Worm (Caenorhabditis elegans) whole organism, L1 larva: Measurements from ENCODE around the gene C09G1.4.
A peak's percentile ranks its signal among the peaks of the same experiment; 100 is the strongest.

Source experiments
- C34B4.2 ChIP-seq: sonication (generic microtip); optimal IDR thresholded peaks from 2 replicates; lab custom pipeline; 2017; ENCODE audit warnings: mild to moderate bottlenecking, missing genetic modification characterization, missing compliant biosample characterization
- Y116A8C.19 ChIP-seq: sonication (generic microtip); optimal IDR thresholded peaks from 2 replicates; lab custom pipeline; 2016; ENCODE audit warnings: missing compliant biosample characterization, missing genetic modification characterization, borderline replicate concordance
- aly-2 ChIP-seq: fragments of 150-350 bp; optimal IDR thresholded peaks from 2 replicates; lab custom pipeline; 2014; ENCODE audit warnings: missing biosample characterization, missing genetic modification characterization
- blmp-1 ChIP-seq: fragments of 150-350 bp; optimal IDR thresholded peaks from 2 replicates; lab custom pipeline; 2014; ENCODE audit warnings: missing biosample characterization, missing genetic modification characterization
- ceh-63 ChIP-seq: fragments of 200-800 bp; sonication (Bioruptor generic); optimal IDR thresholded peaks from 2 replicates; lab custom pipeline; 2018; ENCODE audit warnings: mild to moderate bottlenecking, missing genetic modification characterization, missing compliant biosample characterization
- ceh-88 ChIP-seq: fragments of 200-800 bp; sonication (Bioruptor generic); IDR thresholded peaks from 2 replicates; pipeline ENCODE4 v1.3.6; 2022; ENCODE audit warnings: missing genetic modification characterization, missing compliant biosample characterization
- ces-1 ChIP-seq: fragments of 150-350 bp; optimal IDR thresholded peaks from 2 replicates; lab custom pipeline; 2014; ENCODE audit warnings: missing biosample characterization, missing genetic modification reagents, missing genetic modification characterization
- dsc-1 ChIP-seq: sonication (generic microtip); optimal IDR thresholded peaks from 2 replicates; lab custom pipeline; 2016; ENCODE audit warnings: mild to moderate bottlenecking, missing genetic modification characterization, missing compliant biosample characterization
- efl-1 ChIP-seq, 4 experiments: fragments of 150-350 bp; optimal IDR thresholded peaks in 3 of 4; peaks in 1 of 4; 1 replicate in 1 of 4; 2 replicates in 3 of 4; lab custom pipeline; 2014; ENCODE audit warnings: missing biosample characterization in 2 of 4, missing genetic modification characterization in 2 of 4, missing genetic modification reagents in 2 of 4
- egl-13 ChIP-seq: sonication (generic microtip); optimal IDR thresholded peaks from 2 replicates; lab custom pipeline; 2016; ENCODE audit warnings: missing genotype, missing genetic modification reagents, missing genetic modification characterization, missing compliant biosample characterization
- elt-3 ChIP-seq, 6 experiments: fragments of 150-350 bp in 1 of 6; sonication (generic microtip); optimal IDR thresholded peaks; 2 replicates each; lab custom pipeline; 2017 to 2018; ENCODE audit warnings: missing biosample characterization in 6 of 6, missing genetic modification characterization in 6 of 6, inconsistent platforms in 1 of 6
- ets-5 ChIP-seq: fragments of 200-800 bp; sonication (Bioruptor generic); IDR thresholded peaks from 2 replicates; pipeline ENCODE4 v1.3.6; 2022; ENCODE audit warnings: missing genetic modification characterization, missing compliant biosample characterization
- fkh-8 ChIP-seq: sonication (generic microtip); optimal IDR thresholded peaks from 2 replicates; lab custom pipeline; 2016; ENCODE audit warnings: mild to moderate bottlenecking, missing genetic modification characterization, missing compliant biosample characterization
- hlh-17 ChIP-seq: fragments of 200-800 bp; sonication (Bioruptor generic); optimal IDR thresholded peaks from 2 replicates; lab custom pipeline; 2018; ENCODE audit warnings: missing genetic modification characterization, mild to moderate bottlenecking, missing compliant biosample characterization, moderate library complexity, borderline replicate concordance
- irx-1 ChIP-seq: sonication (generic microtip); optimal IDR thresholded peaks from 2 replicates; lab custom pipeline; 2016; ENCODE audit warnings: missing genetic modification characterization, missing compliant biosample characterization
- lin-14 ChIP-seq: fragments of 200-800 bp; sonication (Bioruptor generic); optimal IDR thresholded peaks from 2 replicates; lab custom pipeline; 2018; ENCODE audit warnings: mild to moderate bottlenecking, missing genetic modification characterization, moderate library complexity, missing compliant biosample characterization
- lin-15B ChIP-seq: fragments of 150-350 bp; sonication (generic microtip); optimal IDR thresholded peaks from 3 replicates; lab custom pipeline; 2014; ENCODE audit warnings: missing biosample characterization, missing genetic modification characterization
- lin-39 ChIP-seq: fragments of 150-350 bp; optimal IDR thresholded peaks from 2 replicates; lab custom pipeline; 2014; ENCODE audit warnings: missing biosample characterization, missing genetic modification reagents, missing genetic modification characterization
- lsy-2 ChIP-seq, 2 experiments: fragments of 150-350 bp; optimal IDR thresholded peaks; 2 replicates each; lab custom pipeline; 2014; ENCODE audit warnings: missing biosample characterization in 2 of 2, missing genetic modification characterization in 2 of 2
- mab-9 ChIP-seq: fragments of 200-800 bp; sonication (Bioruptor generic); IDR thresholded peaks from 2 replicates; pipeline ENCODE4 v1.3.6; 2022; ENCODE audit warnings: missing genetic modification reagents, missing genetic modification characterization, missing compliant biosample characterization
- mep-1 ChIP-seq: fragments of 150-350 bp; optimal IDR thresholded peaks from 2 replicates; lab custom pipeline; 2014; ENCODE audit warnings: missing biosample characterization, missing genetic modification characterization
- nhr-19 ChIP-seq: fragments of 200-800 bp; sonication (Bioruptor generic); conservative IDR thresholded peaks from 2 replicates; pipeline ENCODE4 v1.3.6; 2022; ENCODE audit warnings: missing genetic modification characterization, missing compliant biosample characterization
- nhr-28 ChIP-seq: fragments of 150-350 bp; optimal IDR thresholded peaks from 2 replicates; lab custom pipeline; 2014; ENCODE audit warnings: missing biosample characterization, missing genetic modification characterization
- nhr-77 ChIP-seq: fragments of 150-350 bp; optimal IDR thresholded peaks from 2 replicates; lab custom pipeline; 2014; ENCODE audit warnings: missing biosample characterization, missing genetic modification characterization
- nhr-84 ChIP-seq: sonication (generic microtip); optimal IDR thresholded peaks from 2 replicates; lab custom pipeline; 2017; ENCODE audit warnings: missing biosample characterization, missing genetic modification characterization
- pax-3 ChIP-seq: fragments of 200-800 bp; sonication (Bioruptor generic); optimal IDR thresholded peaks from 2 replicates; lab custom pipeline; 2018; ENCODE audit warnings: mild to moderate bottlenecking, missing genetic modification characterization, moderate library complexity, missing compliant biosample characterization
- sox-4 ChIP-seq: sonication (generic microtip); optimal IDR thresholded peaks from 2 replicates; lab custom pipeline; 2016; ENCODE audit warnings: missing genetic modification characterization, missing compliant biosample characterization
- sptf-1 ChIP-seq: fragments of 150-350 bp; optimal IDR thresholded peaks from 2 replicates; lab custom pipeline; 2014; ENCODE audit warnings: missing biosample characterization, missing genetic modification characterization
- tbx-2 ChIP-seq: sonication (generic microtip); optimal IDR thresholded peaks from 2 replicates; lab custom pipeline; 2016; ENCODE audit warnings: missing genetic modification characterization, missing compliant biosample characterization
- unc-130 ChIP-seq: fragments of 150-350 bp; optimal IDR thresholded peaks from 2 replicates; lab custom pipeline; 2017; ENCODE audit warnings: missing biosample characterization, missing genetic modification characterization, inconsistent platforms
- unc-30 ChIP-seq: sonication (generic microtip); optimal IDR thresholded peaks from 2 replicates; lab custom pipeline; 2017; ENCODE audit warnings: missing biosample characterization, missing genetic modification characterization
- unc-86 ChIP-seq: sonication (generic microtip); optimal IDR thresholded peaks from 2 replicates; lab custom pipeline; 2016; ENCODE audit warnings: missing genetic modification characterization, missing compliant biosample characterization
- vab-15 ChIP-seq: sonication (generic microtip); optimal IDR thresholded peaks from 2 replicates; lab custom pipeline; 2017; ENCODE audit warnings: missing genotype, mild to moderate bottlenecking, missing genetic modification characterization, missing compliant biosample characterization
- zag-1 ChIP-seq: fragments of 150-350 bp; optimal IDR thresholded peaks from 2 replicates; lab custom pipeline; 2014; ENCODE audit warnings: missing biosample characterization, missing genetic modification characterization
- ztf-4 ChIP-seq: fragments of 150-350 bp; optimal IDR thresholded peaks from 2 replicates; lab custom pipeline; 2014; ENCODE audit warnings: missing biosample characterization, missing genetic modification characterization

Gene C09G1.4

ce11 chrX:16006529-16006928 is at the start of gene C09G1.4:
Gene C09G1.4, minus strand, starts transcription at chrX:16006629.
- TF ChIP-seq ceh-63 (GFP tag; lab: Kevin White, UChicago) (no peak), aly-2 (no peak), ceh-88 (GFP tag; lab: Robert Waterston, UW) (no peak), Y116A8C.19 (tag; lab: Kevin White, UChicago) (no peak), egl-13 (no peak), ztf-4 (tag; lab: Kevin White, UChicago) (no peak), zag-1 (tag; lab: Kevin White, UChicago) (no peak), lin-39 (tag; lab: Kevin White, UChicago) (no peak), unc-130 (tag; lab: Kevin White, UChicago) (no peak), sptf-1 (tag; lab: Kevin White, UChicago) (no peak), unc-30 (tag; lab: Kevin White, UChicago) (no peak), fkh-8 (tag; lab: Kevin White, UChicago) (no peak), blmp-1 (no peak), elt-3 (tag; optimal IDR thresholded peaks at IDR 0.05; lab: Kevin White, UChicago) (no peak), tbx-2 (tag; lab: Kevin White, UChicago) (no peak), sox-4 (no peak)

- no peak for TF ChIP-seq nhr-19 (GFP tag; lab: Robert Waterston, UW)
- no peak for TF ChIP-seq unc-86 (tag; lab: Kevin White, UChicago)
- no peak for TF ChIP-seq ces-1 (GFP tag; lab: Kevin White, UChicago)
- no peak for TF ChIP-seq efl-1 (optimal IDR thresholded peaks at IDR 0.05; lab: Kevin White, UChicago)
- peak in 1 of 2 experiments; percentile 3 for TF ChIP-seq efl-1 (GFP tag; optimal IDR thresholded peaks at IDR 0.05 in 1 of 2; lab: Kevin White, UChicago)
Measured at ce11 chrX:16055245-16055644, 48.8 kb upstream of the C09G1.4 start, which contains the start of gene T27A8.7. Gene T27A8.7, plus strand, starts transcription at chrX:16055545.

ce11 chrX:16049573-16049972 is 43.1 kb upstream of the C09G1.4 start, which contains the start of gene cpd-2:
Gene cpd-2, plus strand, starts transcription at chrX:16049873.
- TF ChIP-seq lin-14 (GFP tag; lab: Kevin White, UChicago) (peak; percentile 29), mep-1 (tag; lab: Kevin White, UChicago) (no peak)

DNA sequence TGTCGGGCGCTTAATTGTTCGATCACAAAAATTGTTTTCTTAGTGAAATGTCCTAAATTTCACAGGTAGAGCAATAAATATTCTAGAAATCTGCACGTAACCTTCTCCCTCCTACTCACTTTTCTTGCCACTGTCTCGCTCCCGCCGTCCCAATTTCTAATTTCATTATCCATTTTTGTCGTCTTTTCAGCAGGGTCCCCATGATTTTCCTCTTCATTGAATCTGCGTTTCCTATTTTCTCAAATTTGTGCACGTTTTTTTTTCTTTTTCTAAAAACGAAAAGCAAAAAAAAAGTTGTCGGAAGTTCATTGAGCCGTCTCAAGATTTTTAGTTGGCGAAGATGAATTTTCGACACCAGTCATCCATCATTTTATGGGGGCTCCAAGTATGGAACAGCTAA is 40.0 kb upstream of the C09G1.4 start:
- TF ChIP-seq ztf-4 (tag; lab: Kevin White, UChicago) (no peak), aly-2 (no peak), lin-39 (tag; lab: Kevin White, UChicago) (no peak), nhr-28 (tag; lab: Kevin White, UChicago) (no peak), dsc-1 (tag; lab: Kevin White, UChicago) (no peak), irx-1 (tag; lab: Kevin White, UChicago) (no peak), lsy-2 (tag; optimal IDR thresholded peaks at IDR 0.05; lab: Kevin White, UChicago) (no peak), lin-15B (tag; lab: Kevin White, UChicago) (no peak), pax-3 (tag; lab: Kevin White, UChicago) (no peak), nhr-84 (tag; lab: Kevin White, UChicago) (no peak), ets-5 (GFP tag; lab: Robert Waterston, UW) (no peak), mab-9 (no peak), hlh-17 (GFP tag; lab: Kevin White, UChicago) (no peak), vab-15 (tag; lab: Kevin White, UChicago) (no peak), sox-4 (no peak)

- TF ChIP-seq efl-1 (optimal IDR thresholded peaks at IDR 0.05; lab: Kevin White, UChicago) (no peak), efl-1 (GFP tag; optimal IDR thresholded peaks at IDR 0.05 in 1 of 2; lab: Kevin White, UChicago) (peak in 1 of 2 experiments; percentile 49), nhr-77 (tag; lab: Kevin White, UChicago) (no peak), C34B4.2 (tag; lab: Kevin White, UChicago) (no peak)
Measured at ce11 chrX:16044325-16044724, 37.9 kb upstream of the C09G1.4 start.
